Worm (Caenorhabditis elegans) whole organism, L2 larva: ENCODE data around the gene F32G8.2.
A peak's percentile ranks its signal among the peaks of the same experiment; 100 is the strongest.

ENCODE experiments used
- C34F6.9 ChIP-seq: fragments of 150-350 bp; optimal IDR thresholded peaks from 2 replicates; lab custom pipeline; 2014; ENCODE audit warnings: missing biosample characterization, missing genetic modification characterization
- R02D3.7 ChIP-seq: fragments of 150-350 bp; optimal IDR thresholded peaks from 2 replicates; lab custom pipeline; 2014; ENCODE audit warnings: missing biosample characterization, missing genetic modification characterization
- ZK546.5 ChIP-seq: sonication (generic microtip); optimal IDR thresholded peaks from 2 replicates; lab custom pipeline; 2017; ENCODE audit warnings: missing biosample characterization, missing genetic modification characterization
- alr-1 ChIP-seq: fragments of 150-350 bp; optimal IDR thresholded peaks from 2 replicates; lab custom pipeline; 2014; ENCODE audit warnings: missing biosample characterization, missing genetic modification characterization
- aly-2 ChIP-seq: fragments of 150-350 bp; optimal IDR thresholded peaks from 2 replicates; lab custom pipeline; 2014; ENCODE audit warnings: missing biosample characterization, missing genetic modification characterization
- ama-1 ChIP-seq: fragments of 150-350 bp; optimal IDR thresholded peaks from 2 replicates; lab custom pipeline; 2018; ENCODE audit warnings: inconsistent platforms
- blmp-1 ChIP-seq: sonication (generic microtip); optimal IDR thresholded peaks from 2 replicates; lab custom pipeline; 2017; ENCODE audit warnings: missing genetic modification characterization, mild to moderate bottlenecking, missing compliant biosample characterization, antibody characterized with exemption, moderate library complexity; ENCODE audit not compliant: insufficient read depth
- crh-2 ChIP-seq: sonication (generic microtip); optimal IDR thresholded peaks from 2 replicates; lab custom pipeline; 2017; ENCODE audit warnings: missing biosample characterization, missing genetic modification characterization
- dmd-4 ChIP-seq: sonication (generic microtip); optimal IDR thresholded peaks from 2 replicates; lab custom pipeline; 2017; ENCODE audit warnings: missing biosample characterization, missing genetic modification characterization
- egl-27 ChIP-seq: sonication (generic microtip); optimal IDR thresholded peaks from 3 replicates; lab custom pipeline; 2017; ENCODE audit warnings: missing biosample characterization, missing genetic modification reagents, missing genetic modification characterization
- elt-1 ChIP-seq: fragments of 150-350 bp; optimal IDR thresholded peaks from 2 replicates; lab custom pipeline; 2014; ENCODE audit warnings: missing biosample characterization, missing genetic modification characterization
- elt-3 ChIP-seq: sonication (generic microtip); optimal IDR thresholded peaks from 2 replicates; lab custom pipeline; 2017; ENCODE audit warnings: missing biosample characterization, missing genetic modification characterization
- fos-1 ChIP-seq: fragments of 150-350 bp; optimal IDR thresholded peaks from 2 replicates; lab custom pipeline; 2014; ENCODE audit warnings: missing biosample characterization, missing genetic modification characterization
- gmeb-1 ChIP-seq: fragments of 150-350 bp; optimal IDR thresholded peaks from 2 replicates; lab custom pipeline; 2014; ENCODE audit warnings: missing biosample characterization, missing genetic modification characterization
- lin-11 ChIP-seq: fragments of 150-350 bp; sonication (generic microtip); optimal IDR thresholded peaks from 2 replicates; lab custom pipeline; 2014; ENCODE audit warnings: missing biosample characterization, missing genetic modification characterization, inconsistent platforms, mixed read lengths
- lin-39 ChIP-seq: fragments of 150-350 bp; optimal IDR thresholded peaks from 2 replicates; lab custom pipeline; 2014; ENCODE audit warnings: missing biosample characterization, missing genetic modification reagents, missing genetic modification characterization
- mdl-1 ChIP-seq, 2 experiments: fragments of 150-350 bp in 1 of 2; sonication (generic microtip) in 1 of 2; optimal IDR thresholded peaks; 2 replicates each; lab custom pipeline; 2017; ENCODE audit warnings: missing biosample characterization in 2 of 2, missing genetic modification characterization in 2 of 2
- nhr-11 ChIP-seq: fragments of 150-350 bp; optimal IDR thresholded peaks from 2 replicates; lab custom pipeline; 2014; ENCODE audit warnings: missing biosample characterization, missing genetic modification characterization
- nhr-12 ChIP-seq: fragments of 150-350 bp; optimal IDR thresholded peaks from 2 replicates; lab custom pipeline; 2014; ENCODE audit warnings: missing biosample characterization, missing genetic modification characterization
- nhr-129 ChIP-seq: fragments of 150-350 bp; optimal IDR thresholded peaks from 2 replicates; lab custom pipeline; 2014; ENCODE audit warnings: missing biosample characterization, missing genetic modification characterization
- nhr-237 ChIP-seq: fragments of 150-350 bp; optimal IDR thresholded peaks from 2 replicates; lab custom pipeline; 2014; ENCODE audit warnings: missing biosample characterization, missing genetic modification characterization
- nhr-25 ChIP-seq: fragments of 150-350 bp; sonication (generic microtip); optimal IDR thresholded peaks from 3 replicates; lab custom pipeline; 2014; ENCODE audit warnings: missing biosample characterization, missing genetic modification characterization
- nhr-6 ChIP-seq: fragments of 150-350 bp; optimal IDR thresholded peaks from 2 replicates; lab custom pipeline; 2014; ENCODE audit warnings: missing biosample characterization, missing genetic modification characterization
- nhr-77 ChIP-seq: fragments of 150-350 bp; optimal IDR thresholded peaks from 2 replicates; lab custom pipeline; 2014; ENCODE audit warnings: missing biosample characterization, missing genetic modification characterization
- peb-1 ChIP-seq: fragments of 150-350 bp; optimal IDR thresholded peaks from 2 replicates; lab custom pipeline; 2014; ENCODE audit warnings: missing biosample characterization, missing genetic modification characterization
- sem-4 ChIP-seq: fragments of 150-350 bp; optimal IDR thresholded peaks from 2 replicates; lab custom pipeline; 2014; ENCODE audit warnings: missing biosample characterization, missing genetic modification reagents, missing genetic modification characterization
- skn-1 ChIP-seq: sonication (generic microtip); optimal IDR thresholded peaks from 2 replicates; lab custom pipeline; 2017; ENCODE audit warnings: missing biosample characterization, missing genetic modification characterization
- sma-3 ChIP-seq: sonication (generic microtip); optimal IDR thresholded peaks from 2 replicates; lab custom pipeline; 2016; ENCODE audit warnings: missing genetic modification reagents, missing genetic modification characterization, missing compliant biosample characterization
- sma-9 ChIP-seq, 2 experiments: fragments of 150-350 bp in 1 of 2; sonication (generic microtip) in 1 of 2; optimal IDR thresholded peaks; 2 replicates each; lab custom pipeline; 2014 to 2016; ENCODE audit warnings: missing genetic modification characterization in 2 of 2, mild to moderate bottlenecking in 1 of 2, missing biosample characterization in 1 of 2, missing compliant biosample characterization in 1 of 2, missing genetic modification reagents in 1 of 2, moderate library complexity in 1 of 2
- snpc-4 ChIP-seq: fragments of 150-350 bp; optimal IDR thresholded peaks from 2 replicates; lab custom pipeline; 2014; ENCODE audit warnings: missing biosample characterization, missing genetic modification characterization
- unc-39 ChIP-seq: fragments of 150-350 bp; optimal IDR thresholded peaks from 2 replicates; lab custom pipeline; 2014; ENCODE audit warnings: missing biosample characterization, missing genetic modification characterization
- unc-62 ChIP-seq: fragments of 150-350 bp; optimal IDR thresholded peaks from 2 replicates; lab custom pipeline; 2014; ENCODE audit warnings: missing biosample characterization, missing genetic modification reagents, missing genetic modification characterization
- ztf-1 ChIP-seq: fragments of 200-800 bp; sonication (Bioruptor generic); conservative IDR thresholded peaks from 2 replicates; pipeline ENCODE4 v1.3.6; 2022; ENCODE audit warnings: missing genetic modification characterization, missing compliant biosample characterization
- ztf-11 ChIP-seq: sonication (generic microtip); optimal IDR thresholded peaks from 2 replicates; lab custom pipeline; 2017; ENCODE audit warnings: missing biosample characterization, missing genetic modification characterization

The F32G8.2 gene

ce11 chrV:10536808-10537207, 13.0 kb upstream of the F32G8.2 start (continued):
- TF ChIP-seq lin-39 (peak; percentile 2), sma-9 (GFP tag; optimal IDR thresholded peaks at IDR 0.05; lab: Kevin White, UChicago) (peak; percentile 95), sma-9 (tag; optimal IDR thresholded peaks at IDR 0.05; lab: Kevin White, UChicago) (no peak), ZK546.5 (tag; lab: Kevin White, UChicago) (peak; percentile 12), nhr-6 (tag; lab: Kevin White, UChicago) (peak; percentile 93), C34F6.9 (tag; lab: Kevin White, UChicago) (peak; percentile 98), ztf-1 (no peak), ama-1 (lab: Kevin White, UChicago) (peak; percentile 74), nhr-129 (tag; lab: Kevin White, UChicago) (peak; percentile 97), egl-27 (peak; percentile 87)

- TF ChIP-seq nhr-12 (tag; lab: Kevin White, UChicago) (no peak), ama-1 (lab: Kevin White, UChicago) (no peak), ztf-1 (no peak), unc-62 (no peak), nhr-11 (tag; lab: Kevin White, UChicago) (no peak), elt-3 (no peak)
Measured at ce11 chrV:10539114-10539513, 10.7 kb upstream of the F32G8.2 start, which contains the start of gene F25D1.8. Gene F25D1.8 (plus strand): TSS chrV:10539414.

DNA sequence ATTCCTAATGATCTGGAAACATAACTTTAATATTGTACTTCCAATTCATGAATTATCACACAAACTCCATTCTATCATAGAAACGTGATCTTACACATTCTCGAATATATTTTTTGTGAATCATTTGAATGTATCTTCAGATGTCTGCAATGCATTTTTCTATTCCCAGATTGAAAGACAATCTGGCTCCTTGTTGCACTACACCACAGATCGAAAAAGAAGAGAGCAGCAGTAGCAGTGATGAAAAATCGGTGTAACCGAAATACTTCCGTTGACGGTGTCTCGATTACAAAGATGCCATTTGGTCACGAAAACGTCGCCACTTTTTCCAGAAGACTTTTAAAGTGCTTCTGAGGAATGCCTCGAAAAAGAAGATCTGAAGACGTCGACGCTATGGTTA, 9.8 kb upstream of the F32G8.2 start, which contains the start of gene degt-1:
Gene degt-1, plus strand, starts transcription at position 301 of the 400 bp plus-strand sequence.
- no peak for TF ChIP-seq alr-1
- no peak for TF ChIP-seq mdl-1 (tag; optimal IDR thresholded peaks at IDR 0.05; lab: Kevin White, UChicago)
- no peak for TF ChIP-seq nhr-11 (tag; lab: Kevin White, UChicago)
- TF ChIP-seq snpc-4: no peak
- TF ChIP-seq sma-9 (GFP tag; optimal IDR thresholded peaks at IDR 0.05; lab: Kevin White, UChicago): no peak
- no peak for TF ChIP-seq sma-9 (tag; optimal IDR thresholded peaks at IDR 0.05; lab: Kevin White, UChicago)
- no peak for TF ChIP-seq sem-4
- no peak for TF ChIP-seq elt-1
- no peak for TF ChIP-seq C34F6.9 (tag; lab: Kevin White, UChicago)
- no peak for TF ChIP-seq nhr-237 (tag; lab: Kevin White, UChicago)
- TF ChIP-seq unc-39 (tag; lab: Kevin White, UChicago): no peak
- TF ChIP-seq, all 48 proteins: peak for 0

DNA sequence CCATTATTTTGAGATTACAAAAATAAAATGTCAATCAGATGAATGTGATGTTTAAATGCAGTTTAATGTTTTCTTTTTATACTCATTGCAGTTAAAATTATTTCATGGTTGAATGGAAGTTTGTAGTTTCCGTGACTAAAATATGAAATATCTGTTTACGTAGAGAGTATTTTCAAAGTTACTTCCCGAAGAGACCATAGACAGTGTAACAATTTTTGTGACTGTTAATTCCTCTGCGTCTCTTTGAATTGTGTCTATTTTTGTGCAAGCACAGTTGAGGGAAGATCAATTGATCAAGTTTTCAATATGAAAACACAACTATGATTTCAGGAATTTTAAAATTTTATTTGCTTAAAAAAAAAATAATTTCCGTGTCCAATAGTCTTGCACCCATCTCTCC, 3.1 kb upstream of the F32G8.2 start, which contains the start of gene F25D1.5:
Gene F25D1.5, minus strand, starts transcription at position 35 of the 400 bp plus-strand sequence.
- TF ChIP-seq nhr-77 (tag; lab: Kevin White, UChicago) (peak; percentile 27), sma-3 (GFP tag; lab: Kevin White, UChicago) (no peak), sma-9 (GFP tag; optimal IDR thresholded peaks at IDR 0.05; lab: Kevin White, UChicago) (peak; percentile 59), sma-9 (tag; optimal IDR thresholded peaks at IDR 0.05; lab: Kevin White, UChicago) (no peak), elt-3 (no peak), R02D3.7 (tag; lab: Kevin White, UChicago) (no peak), elt-1 (no peak), crh-2 (tag; lab: Kevin White, UChicago) (peak; percentile 24), fos-1 (tag; lab: Kevin White, UChicago) (peak; percentile 41), nhr-12 (tag; lab: Kevin White, UChicago) (no peak), nhr-11 (tag; lab: Kevin White, UChicago) (no peak), peb-1 (tag; lab: Kevin White, UChicago) (no peak)

DNA sequence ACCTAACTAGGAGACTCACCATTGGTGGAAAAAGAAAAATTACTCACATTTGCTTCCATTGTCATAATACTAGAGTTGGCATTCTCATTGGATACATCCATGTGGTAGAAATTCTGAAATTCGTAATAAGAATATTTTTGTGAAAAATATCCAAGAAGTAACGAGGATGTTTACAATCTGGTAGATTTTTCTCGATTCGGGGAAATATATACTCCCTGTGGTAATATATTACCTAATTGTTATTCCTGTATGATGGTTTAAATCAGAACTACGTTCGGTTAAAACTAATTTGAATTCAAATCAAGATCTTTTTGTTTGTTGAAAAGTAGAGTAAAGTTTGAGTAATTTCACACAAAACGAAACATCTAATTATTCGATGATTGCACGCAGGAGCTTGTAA, 836 bp upstream of the F32G8.2 start, which contains the start of gene srd-34:
Gene srd-34, minus strand, starts transcription at position 101 of the 400 bp plus-strand sequence.
- TF ChIP-seq alr-1 (no peak), nhr-25 (no peak), crh-2 (tag; lab: Kevin White, UChicago) (no peak), nhr-129 (tag; lab: Kevin White, UChicago) (no peak)

ce11 chrV:10555239-10555638, 5.4 kb downstream of the F32G8.2 start, which contains the start of gene F32G8.3:
Gene F32G8.3 (minus strand): TSS chrV:10555339.
- no peak for TF ChIP-seq lin-11
- TF ChIP-seq sma-9 (GFP tag; optimal IDR thresholded peaks at IDR 0.05; lab: Kevin White, UChicago): no peak
- TF ChIP-seq sma-9 (tag; optimal IDR thresholded peaks at IDR 0.05; lab: Kevin White, UChicago): no peak
- TF ChIP-seq alr-1: no peak
- no peak for TF ChIP-seq skn-1
- TF ChIP-seq dmd-4 (tag; lab: Kevin White, UChicago): no peak
- TF ChIP-seq mdl-1 (tag; optimal IDR thresholded peaks at IDR 0.05; lab: Kevin White, UChicago): no peak
- TF ChIP-seq nhr-11 (tag; lab: Kevin White, UChicago): no peak
- TF ChIP-seq nhr-25: no peak
- TF ChIP-seq lin-39: no peak
- no peak for TF ChIP-seq C34F6.9 (tag; lab: Kevin White, UChicago)
- no peak for TF ChIP-seq ztf-11 (tag; lab: Kevin White, UChicago)
- TF ChIP-seq peb-1 (tag; lab: Kevin White, UChicago): no peak
- no peak for TF ChIP-seq nhr-6 (tag; lab: Kevin White, UChicago)
- TF ChIP-seq gmeb-1 (tag; lab: Kevin White, UChicago): no peak
- no peak for TF ChIP-seq blmp-1 (tag; lab: Kevin White, UChicago)
- TF ChIP-seq aly-2: no peak
